Worm (Caenorhabditis elegans) whole organism, early embryonic: ENCODE data around the gene F42E11.3.

Experiments used
- aly-1 ChIP-seq: sonication (generic microtip); optimal IDR thresholded peaks from 2 replicates; lab custom pipeline; 2016; ENCODE audit warnings: missing genetic modification characterization, missing compliant biosample characterization
- ama-1 ChIP-seq: fragments of 150-350 bp; optimal IDR thresholded peaks from 2 replicates; lab custom pipeline; 2014

ce11 chrX:11386903-11387302, 11.5 kb upstream of the F42E11.3 start:
- TF ChIP-seq aly-1 (tag; lab: Kevin White, UChicago): no peak
- TF ChIP-seq ama-1 (lab: Kevin White, UChicago): no peak
